Worm (Caenorhabditis elegans): ENCODE data around the gene npr-39.

Gene npr-39

ce11 chrV:10066769-10067168 is at the start of gene npr-39:
Gene npr-39, plus strand, starts transcription at chrV:10067069.
- no peak for TF ChIP-seq unc-62 (GFP tag; optimal IDR thresholded peaks at IDR 0.05)

- no peak for TF ChIP-seq unc-62 (GFP tag; optimal IDR thresholded peaks at IDR 0.05)
Observed at ce11 chrV:10018291-10018690, 48.6 kb upstream of the npr-39 start.

DNA sequence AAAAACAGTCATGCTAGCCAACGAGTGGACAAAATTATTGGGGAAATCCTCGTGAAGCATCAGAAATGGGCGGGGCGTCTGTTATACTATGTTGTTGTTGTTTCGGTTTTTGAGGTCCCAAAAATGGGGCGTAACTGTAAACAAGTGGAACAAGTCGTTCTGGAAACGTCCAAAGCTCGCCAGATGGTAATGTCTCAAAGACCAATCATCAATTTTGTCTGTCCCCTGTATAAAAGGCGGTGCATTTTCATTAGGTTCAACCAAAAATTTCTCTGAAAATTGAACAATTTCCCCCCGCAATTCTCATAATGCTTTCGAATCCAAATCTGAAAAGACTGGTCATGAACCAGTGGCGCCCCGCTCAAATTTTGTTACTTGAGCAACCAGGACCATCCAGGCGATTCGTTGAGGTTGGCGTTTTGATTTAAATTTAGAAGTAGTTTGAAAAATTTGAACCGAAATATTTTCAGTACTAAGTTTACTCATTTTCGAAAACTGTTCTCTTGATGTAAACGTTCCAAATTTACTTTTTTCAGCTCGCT is 47.7 kb upstream of the npr-39 start:
- no peak for TF ChIP-seq unc-62 (GFP tag; optimal IDR thresholded peaks at IDR 0.05)

DNA sequence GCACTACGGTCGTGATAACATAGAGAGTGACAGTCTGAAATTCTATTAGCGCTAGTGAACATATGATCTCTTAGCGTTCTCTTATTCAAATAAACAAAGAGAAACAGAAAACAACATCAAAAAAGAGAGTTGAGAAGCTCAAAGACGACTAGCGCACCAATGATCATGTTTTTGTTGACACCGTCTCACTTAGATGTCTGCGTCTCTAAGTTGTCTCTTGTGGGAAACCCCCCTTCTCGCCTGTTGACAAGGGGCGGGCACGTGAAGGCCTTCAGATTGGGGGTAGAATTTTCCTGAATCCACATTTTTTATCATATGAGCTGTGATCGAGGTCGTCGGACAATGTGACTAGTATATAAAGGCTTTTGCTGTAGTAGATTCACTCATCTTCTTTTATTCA is 46.9 kb upstream of the npr-39 start:
- no peak for TF ChIP-seq unc-62 (GFP tag; optimal IDR thresholded peaks at IDR 0.05)

ce11 chrV:10023062-10023536 is 43.8 kb upstream of the npr-39 start:
- TF ChIP-seq unc-62 (GFP tag; optimal IDR thresholded peaks at IDR 0.05): no peak

DNA sequence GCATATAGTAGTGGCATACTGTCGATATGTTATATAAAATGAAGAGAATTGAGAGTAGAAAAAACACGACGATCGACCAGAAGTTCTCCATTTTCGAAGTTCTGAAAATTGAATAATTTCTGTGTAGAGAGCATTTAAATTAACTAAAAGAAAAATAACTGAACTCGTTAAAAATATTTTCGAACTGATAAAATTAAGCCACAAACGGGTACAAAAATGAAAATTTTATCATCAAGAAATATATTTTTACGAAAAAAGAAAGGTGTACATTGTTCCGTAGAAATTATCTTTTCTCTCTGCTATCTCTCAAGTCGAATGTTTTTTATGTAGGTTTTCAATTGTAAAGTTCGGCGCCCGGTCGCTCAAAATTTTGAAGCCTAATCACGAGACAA is 35.9 kb upstream of the npr-39 start, which contains the start of gene acl-2:
Gene acl-2, minus strand, starts transcription at position 101 of the 392 bp plus-strand sequence.
- TF ChIP-seq unc-62 (GFP tag; optimal IDR thresholded peaks at IDR 0.05): no peak

ce11 chrV:10031384-10032171 is 35.3 kb upstream of the npr-39 start:
- no peak for TF ChIP-seq unc-62 (GFP tag; optimal IDR thresholded peaks at IDR 0.05)

ce11 chrV:10035586-10035985 is 31.3 kb upstream of the npr-39 start:
- no peak for TF ChIP-seq unc-62 (GFP tag; optimal IDR thresholded peaks at IDR 0.05)

DNA sequence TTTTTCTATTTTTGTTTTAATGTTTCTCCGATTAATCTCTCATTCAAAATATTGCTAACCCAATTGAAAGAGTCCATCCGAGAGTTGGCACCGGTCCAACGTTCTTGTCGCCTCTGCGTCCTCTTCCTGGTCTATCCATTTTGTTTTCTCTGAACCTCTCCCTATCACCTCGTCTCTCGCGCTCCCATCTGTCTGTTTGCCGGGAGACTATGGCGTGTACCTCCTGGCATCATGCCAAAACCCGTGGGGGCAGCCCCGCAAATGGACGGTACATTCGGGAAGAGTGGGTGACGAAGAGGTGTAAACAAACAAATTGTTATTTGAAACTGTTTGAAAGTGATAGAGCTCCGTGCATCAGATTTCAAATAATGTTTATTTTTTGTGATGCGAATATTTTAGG is 30.6 kb upstream of the npr-39 start, which contains the start of gene T06E8.2:
Gene T06E8.2, minus strand, starts transcription at position 139 of the 400 bp plus-strand sequence.
- TF ChIP-seq unc-62 (GFP tag; optimal IDR thresholded peaks at IDR 0.05): no peak

DNA sequence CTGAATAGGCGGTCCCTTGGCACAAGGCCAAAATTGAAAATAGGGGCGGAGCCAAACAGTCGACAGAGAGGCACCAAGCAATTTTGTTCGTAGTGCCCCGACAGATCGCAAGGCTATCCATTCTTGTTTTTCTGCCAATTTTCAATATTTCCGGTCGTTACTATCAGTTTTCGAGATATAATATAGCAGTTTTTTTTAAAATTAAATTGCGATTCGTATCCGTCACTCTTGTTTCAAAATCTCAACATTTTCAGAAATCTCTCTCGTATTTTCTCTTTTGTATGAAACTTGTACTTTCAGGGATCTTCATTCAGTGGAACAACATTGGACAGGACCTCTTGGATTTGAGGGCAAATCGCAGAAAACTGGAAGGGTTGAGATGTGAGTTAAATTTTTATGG is 29.8 kb upstream of the npr-39 start, which contains the start of gene F57A8.1:
Gene F57A8.1, plus strand, starts transcription at position 301 of the 400 bp plus-strand sequence.
- no peak for TF ChIP-seq unc-62 (GFP tag; optimal IDR thresholded peaks at IDR 0.05)

DNA sequence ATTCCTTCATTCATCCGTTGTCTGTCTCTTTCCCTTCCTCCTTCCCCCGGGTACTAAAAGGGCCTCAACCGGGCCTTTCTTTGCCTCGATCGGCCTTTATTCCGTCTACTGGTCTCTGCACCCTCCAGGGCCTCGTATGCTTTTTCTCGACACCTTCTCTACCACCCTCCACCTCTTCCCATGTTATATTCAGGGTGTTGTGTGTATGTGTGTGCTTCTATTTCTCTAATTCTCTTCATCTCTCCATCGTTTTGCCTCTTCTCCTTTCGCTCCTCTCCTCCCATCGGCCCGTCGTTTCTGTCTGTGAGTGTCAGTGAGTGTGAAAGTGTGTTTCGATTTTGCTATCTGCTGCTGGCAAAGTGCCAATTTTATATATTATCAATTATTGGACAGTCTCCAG is 27.0 kb upstream of the npr-39 start:
- TF ChIP-seq unc-62 (GFP tag; optimal IDR thresholded peaks at IDR 0.05): no peak

ce11 chrV:10041484-10041883 is 25.4 kb upstream of the npr-39 start:
- TF ChIP-seq unc-62 (GFP tag; optimal IDR thresholded peaks at IDR 0.05): no peak

DNA sequence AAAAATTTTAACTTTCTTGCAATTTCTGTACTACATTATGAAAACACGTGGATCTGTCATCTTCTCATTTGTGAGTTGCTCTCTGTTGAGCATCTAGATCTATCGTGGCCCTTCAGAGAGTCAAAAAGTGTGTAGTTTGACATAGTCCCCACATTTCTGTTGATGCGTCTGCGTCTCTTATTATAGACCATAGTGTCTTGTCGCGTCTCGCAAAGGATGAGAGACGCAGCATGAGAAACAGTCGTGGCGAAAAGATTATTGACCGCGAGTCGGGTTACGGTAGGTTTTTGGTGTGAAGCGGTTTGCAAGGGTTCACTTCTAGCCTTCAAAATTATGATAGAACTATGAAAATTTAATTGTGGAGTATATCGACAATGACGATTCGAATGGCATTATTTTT is 24.6 kb upstream of the npr-39 start:
- no peak for TF ChIP-seq unc-62 (GFP tag; optimal IDR thresholded peaks at IDR 0.05)

DNA sequence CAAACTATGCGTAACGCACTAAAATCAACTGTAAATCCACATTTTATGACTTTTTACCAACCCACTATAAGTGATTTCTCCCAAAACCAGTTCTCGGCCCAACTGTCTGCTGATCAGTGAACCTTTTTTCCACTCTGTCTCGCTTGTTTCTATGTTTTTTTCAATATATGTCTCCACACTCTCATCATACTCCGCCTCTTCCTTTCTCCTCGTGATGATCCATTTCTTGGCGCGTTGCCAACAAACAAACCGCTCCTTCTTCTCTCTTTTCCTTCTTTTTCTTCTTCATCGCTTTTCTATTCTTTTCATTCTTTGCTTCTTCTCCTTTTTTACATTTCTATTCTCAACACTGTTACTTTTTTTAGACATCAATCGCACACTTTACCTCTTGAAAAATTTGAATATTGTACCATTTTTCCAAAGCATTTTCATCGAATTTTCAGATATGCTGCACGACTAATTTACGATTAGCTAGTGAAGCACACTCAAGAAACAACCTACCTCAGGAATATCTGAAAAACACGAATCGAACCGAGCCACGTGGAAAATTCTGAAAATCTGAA is 23.6 kb upstream of the npr-39 start, which contains the start of gene T06E8.8:
Gene T06E8.8, plus strand, starts transcription at position 513 of the 563 bp plus-strand sequence.
- TF ChIP-seq unc-62 (GFP tag; optimal IDR thresholded peaks at IDR 0.05): no peak

DNA sequence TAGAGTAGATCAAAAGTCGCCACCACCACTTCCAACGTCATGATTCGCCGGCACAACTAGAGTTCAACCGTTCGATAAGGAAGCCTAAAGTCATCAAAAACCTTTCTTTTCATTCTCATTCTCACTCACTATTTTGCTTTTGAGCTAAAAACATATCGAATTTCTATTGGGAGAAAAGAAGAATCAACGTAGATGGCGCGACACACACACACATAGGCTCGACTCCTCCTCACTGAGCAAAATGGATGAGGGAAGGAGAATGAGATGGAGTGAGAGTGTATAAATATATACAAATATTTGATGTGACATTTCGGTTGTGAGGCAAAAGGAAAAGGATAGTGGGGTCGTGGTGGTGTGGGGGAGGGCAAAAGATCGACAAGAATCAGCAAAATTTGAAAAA is 22.1 kb upstream of the npr-39 start:
- TF ChIP-seq unc-62 (GFP tag; optimal IDR thresholded peaks at IDR 0.05): no peak

DNA sequence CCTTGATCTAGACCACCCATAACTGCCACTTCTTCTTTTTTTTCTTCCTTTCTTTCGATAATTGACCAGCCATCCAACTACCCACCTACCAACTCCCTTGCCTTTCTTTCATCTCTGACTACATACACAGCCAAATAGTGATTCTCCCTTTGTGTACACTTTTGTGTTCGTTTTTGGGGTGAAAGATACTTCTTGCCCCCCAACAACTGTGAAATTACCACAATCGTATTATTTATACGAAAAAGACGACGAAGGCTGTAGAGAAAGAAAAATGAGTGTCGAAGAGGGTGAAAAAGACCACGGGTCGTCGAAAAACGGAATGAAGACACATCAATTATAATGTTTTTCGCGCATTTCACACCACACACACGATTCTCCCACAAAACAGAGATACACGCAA is 20.4 kb upstream of the npr-39 start:
- no peak for TF ChIP-seq unc-62 (GFP tag; optimal IDR thresholded peaks at IDR 0.05)

DNA sequence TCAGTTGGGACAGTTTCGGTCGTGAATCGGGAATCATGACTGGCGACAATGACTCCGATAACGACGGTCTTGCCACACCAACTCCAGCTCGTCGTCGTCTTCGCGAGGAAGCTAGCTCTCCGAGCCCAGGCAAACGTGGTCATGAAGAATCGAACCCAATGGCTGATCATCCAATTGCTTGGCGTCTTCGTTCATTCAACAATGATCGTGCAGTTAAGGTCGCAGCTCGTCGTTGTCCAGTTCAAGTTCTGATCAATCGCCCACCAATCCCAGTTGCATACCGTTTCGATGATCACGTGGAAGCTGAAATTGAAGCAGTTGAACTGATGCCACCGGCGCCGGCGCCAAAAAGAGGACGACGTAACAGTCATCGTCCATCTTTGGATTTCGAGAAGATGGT is 19.7 kb upstream of the npr-39 start:
- no peak for TF ChIP-seq unc-62 (GFP tag; optimal IDR thresholded peaks at IDR 0.05)
